Worm (Caenorhabditis elegans): ENCODE data around the gene znf-474.

Gene znf-474

DNA sequence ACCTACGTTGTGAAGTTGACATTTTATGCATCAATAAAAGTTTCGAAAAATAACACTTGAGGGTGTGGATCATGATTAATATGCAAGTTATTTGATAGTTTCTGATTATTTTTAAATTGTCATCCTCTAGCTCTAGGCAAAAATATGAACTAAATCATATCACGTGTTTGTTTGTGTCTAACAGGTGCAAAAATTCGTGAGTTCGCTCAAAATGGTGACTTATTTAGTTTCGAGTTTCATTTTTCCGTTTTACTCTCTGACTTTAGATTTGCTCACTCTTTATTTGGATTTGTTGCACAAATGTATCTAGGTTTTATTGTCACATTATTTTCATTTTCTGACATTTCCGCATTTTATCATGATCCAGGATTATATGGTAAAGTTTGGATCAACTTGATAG lies 31.4 kb upstream of the znf-474 start, which contains the start of gene lgc-16:
Gene lgc-16, plus strand, starts transcription at position 301 of the 400 bp plus-strand sequence.
- no peak for TF ChIP-seq efl-1 (optimal IDR thresholded peaks at IDR 0.05)
- TF ChIP-seq efl-1 (GFP tag; optimal IDR thresholded peaks at IDR 0.05 in 1 of 2), result peak in 1 of 2 experiments; percentile 37
- no peak for TF ChIP-seq lin-39 (tag; optimal IDR thresholded peaks at IDR 0.05)

DNA sequence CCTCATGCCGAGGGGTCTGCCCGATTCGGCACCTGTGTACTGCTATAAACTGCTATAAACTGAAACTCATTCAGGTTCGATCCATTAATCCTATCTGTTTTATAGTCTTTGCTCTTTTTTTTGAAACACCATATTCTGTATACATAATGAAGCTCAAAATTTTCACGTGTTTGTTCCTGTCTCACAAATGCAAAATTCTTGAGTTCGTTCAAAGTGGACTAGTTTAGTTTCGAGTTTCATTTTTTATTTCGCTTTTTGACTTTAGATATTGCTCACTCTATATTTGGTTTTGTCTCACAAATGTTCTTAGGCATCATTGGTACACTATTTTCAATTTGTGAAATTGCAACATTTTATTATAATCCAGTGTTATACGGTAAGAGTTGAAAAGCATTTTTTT lies 28.4 kb upstream of the znf-474 start, which contains the start of gene lgc-17:
Gene lgc-17, plus strand, starts transcription at position 301 of the 400 bp plus-strand sequence.
- TF ChIP-seq mab-9 (GFP tag; IDR thresholded peaks at IDR 0.05) (no peak), lir-3 (tag; optimal IDR thresholded peaks at IDR 0.05; ENCODE audit: poor library complexity) (no peak), C16A3.4 (tag; optimal IDR thresholded peaks at IDR 0.05) (no peak), ceh-88 (GFP tag; IDR thresholded peaks at IDR 0.05) (no peak), zag-1 (tag; optimal IDR thresholded peaks at IDR 0.05) (no peak), xbp-1 (tag; optimal IDR thresholded peaks at IDR 0.05) (no peak), unc-98 (GFP tag; IDR thresholded peaks at IDR 0.05) (no peak), elt-3 (tag; optimal IDR thresholded peaks at IDR 0.05) (no peak), tlp-1 (tag; optimal IDR thresholded peaks at IDR 0.05) (no peak), blmp-1 (tag; optimal IDR thresholded peaks at IDR 0.05) (no peak), ets-5 (GFP tag; IDR thresholded peaks at IDR 0.05) (no peak), ztf-4 (tag; optimal IDR thresholded peaks at IDR 0.05) (no peak), grh-1 (GFP tag; IDR thresholded peaks at IDR 0.05) (no peak), unc-86 (tag; optimal IDR thresholded peaks at IDR 0.05) (no peak), tbx-2 (tag; optimal IDR thresholded peaks at IDR 0.05) (no peak), lin-39 (tag; optimal IDR thresholded peaks at IDR 0.05) (no peak)

DNA sequence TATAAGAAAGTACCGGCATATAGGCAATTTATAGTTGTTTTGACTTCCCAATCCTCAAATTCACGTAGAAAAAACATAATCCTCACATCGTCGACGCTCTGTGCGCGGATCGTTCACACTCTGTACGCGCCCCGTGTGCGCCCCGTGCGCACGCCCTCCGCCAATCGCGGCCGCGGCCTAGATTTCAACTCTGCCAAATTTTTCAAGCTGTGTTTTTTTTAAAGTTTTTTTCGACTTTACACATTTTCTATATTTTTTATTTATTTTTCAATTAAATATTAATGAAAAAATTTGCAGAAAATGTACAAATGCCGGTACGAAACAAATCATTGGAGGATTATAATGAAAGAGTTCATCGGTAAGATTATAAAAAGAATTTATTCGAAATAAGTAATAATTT lies 26.6 kb upstream of the znf-474 start, which contains the start of gene T01H10.11:
Gene T01H10.11, plus strand, starts transcription at position 301 of the 400 bp plus-strand sequence.
- TF ChIP-seq efl-1 (optimal IDR thresholded peaks at IDR 0.05), result no peak
- no peak for TF ChIP-seq efl-1 (GFP tag; optimal IDR thresholded peaks at IDR 0.05 in 1 of 2)
- no peak for TF ChIP-seq elt-3 (tag; optimal IDR thresholded peaks at IDR 0.05)
- no peak for TF ChIP-seq ets-5 (GFP tag; IDR thresholded peaks at IDR 0.05)

DNA sequence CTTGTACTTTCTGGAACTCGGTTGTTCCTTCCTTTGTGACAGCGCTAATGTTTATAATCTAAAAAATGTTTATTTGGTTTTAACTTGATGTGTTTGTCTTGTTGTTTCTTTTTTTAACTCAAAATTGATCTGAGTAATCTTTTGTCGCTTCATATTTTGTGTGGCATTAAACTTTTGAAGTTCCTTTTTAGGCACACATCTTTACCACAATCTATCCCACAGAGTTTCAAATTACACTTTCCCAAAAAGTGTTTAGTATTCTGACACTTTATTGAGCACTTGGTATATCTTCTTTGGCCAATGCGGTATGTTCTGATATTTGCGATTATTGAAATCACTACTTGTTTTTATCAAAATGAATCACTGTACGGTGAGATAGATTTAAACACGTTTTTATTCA lies 24.4 kb upstream of the znf-474 start, which contains the start of gene lgc-18:
Gene lgc-18, plus strand, starts transcription at position 301 of the 400 bp plus-strand sequence.
- no peak for TF ChIP-seq unc-98 (GFP tag; IDR thresholded peaks at IDR 0.05)
- no peak for TF ChIP-seq fkh-8 (tag; optimal IDR thresholded peaks at IDR 0.05)
- TF ChIP-seq fos-1 (tag; optimal IDR thresholded peaks at IDR 0.05), result no peak
- TF ChIP-seq nhr-20 (tag; optimal IDR thresholded peaks at IDR 0.05), result no peak
- TF ChIP-seq hpl-2 (GFP tag; optimal IDR thresholded peaks at IDR 0.05), result no peak
- TF ChIP-seq nhr-90 (tag; optimal IDR thresholded peaks at IDR 0.05; ENCODE audit: poor library complexity), result no peak
- TF ChIP-seq mef-2 (tag; optimal IDR thresholded peaks at IDR 0.05), result no peak
- no peak for TF ChIP-seq F16B12.6 (tag; optimal IDR thresholded peaks at IDR 0.05)
- TF ChIP-seq tlp-1 (tag; optimal IDR thresholded peaks at IDR 0.05), result no peak
- no peak for TF ChIP-seq sup-37 (GFP tag; optimal IDR thresholded peaks at IDR 0.05)
- TF ChIP-seq snpc-4 (tag; optimal IDR thresholded peaks at IDR 0.05), result no peak
- no peak for TF ChIP-seq dsc-1 (tag; optimal IDR thresholded peaks at IDR 0.05)
- no peak for TF ChIP-seq skn-1 (tag; optimal IDR thresholded peaks at IDR 0.05)
- no peak for TF ChIP-seq grh-1 (GFP tag; IDR thresholded peaks at IDR 0.05)
- no peak for TF ChIP-seq ztf-4 (tag; optimal IDR thresholded peaks at IDR 0.05)
- TF ChIP-seq sptf-1 (tag; optimal IDR thresholded peaks at IDR 0.05), result no peak
- no peak for TF ChIP-seq tbx-2 (tag; optimal IDR thresholded peaks at IDR 0.05)
- TF ChIP-seq mep-1 (tag; optimal IDR thresholded peaks at IDR 0.05), result no peak
- TF ChIP-seq hlh-4 (tag; optimal IDR thresholded peaks at IDR 0.05), result no peak

DNA sequence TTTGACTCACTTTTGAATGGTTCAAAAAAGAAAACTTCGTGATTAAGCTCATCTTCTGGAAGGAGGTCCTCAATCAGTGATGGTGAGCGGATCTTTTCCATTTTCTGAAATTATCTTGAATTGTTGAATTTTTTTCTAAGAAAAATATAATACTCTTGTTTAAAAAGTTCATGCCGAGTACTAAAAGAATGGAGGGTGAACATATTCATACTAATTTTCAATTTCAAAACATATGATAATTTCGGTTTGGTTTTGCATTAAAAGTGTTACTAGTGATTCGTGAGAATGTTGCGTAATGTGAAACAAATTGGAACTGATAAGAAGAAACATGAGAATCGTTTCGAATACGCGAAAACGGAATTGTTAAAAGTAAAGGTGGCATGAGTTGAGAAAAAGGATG lies 8.7 kb upstream of the znf-474 start, which contains the start of gene lyst-1:
Gene lyst-1, minus strand, starts transcription at position 101 of the 400 bp plus-strand sequence.
- TF ChIP-seq blmp-1 (tag; optimal IDR thresholded peaks at IDR 0.05), result no peak

DNA sequence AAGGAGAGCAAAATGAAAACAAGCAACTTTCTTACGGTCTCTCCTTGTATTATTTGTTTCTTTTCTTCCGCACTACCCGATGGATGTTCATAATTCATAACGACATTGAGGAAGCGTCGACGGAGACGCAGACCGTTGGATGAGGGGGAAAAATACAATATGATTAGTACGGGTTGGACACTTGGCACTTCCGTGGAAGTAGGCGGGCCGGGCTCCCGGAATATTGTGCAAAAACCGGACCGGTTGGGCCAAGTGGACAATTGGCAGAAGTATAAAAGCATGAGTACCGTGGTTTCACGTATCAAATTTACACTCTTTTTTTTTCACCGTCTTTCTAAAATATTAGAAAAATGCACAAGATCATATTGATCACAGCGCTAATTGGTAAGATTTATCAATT lies 7.2 kb upstream of the znf-474 start, which contains the start of gene M153.3:
Gene M153.3, plus strand, starts transcription at position 301 of the 400 bp plus-strand sequence.
- no peak for TF ChIP-seq nhr-77 (tag; optimal IDR thresholded peaks at IDR 0.05)
- no peak for TF ChIP-seq alr-1 (tag; optimal IDR thresholded peaks at IDR 0.05; ENCODE audit: borderline replicate concordance)
- no peak for TF ChIP-seq pag-3 (tag; optimal IDR thresholded peaks at IDR 0.05; ENCODE audit: borderline replicate concordance, insufficient read depth)
- TF ChIP-seq egl-27 (tag; optimal IDR thresholded peaks at IDR 0.05), result no peak
- no peak for TF ChIP-seq irx-1 (tag; optimal IDR thresholded peaks at IDR 0.05)
- no peak for TF ChIP-seq F16B12.6 (tag; optimal IDR thresholded peaks at IDR 0.05)
- TF ChIP-seq C04F5.9 (tag; optimal IDR thresholded peaks at IDR 0.05), result no peak
- no peak for TF ChIP-seq aly-2 (tag; optimal IDR thresholded peaks at IDR 0.05)
- no peak for TF ChIP-seq dsc-1 (tag; optimal IDR thresholded peaks at IDR 0.05)
- TF ChIP-seq nhr-85 (tag), result no peak
- TF ChIP-seq lin-13 (GFP tag; optimal IDR thresholded peaks at IDR 0.05), result no peak
- TF ChIP-seq unc-86 (tag; optimal IDR thresholded peaks at IDR 0.05), result no peak
- no peak for TF ChIP-seq sptf-1 (tag; optimal IDR thresholded peaks at IDR 0.05)
- no peak for TF ChIP-seq tlp-1 (tag; optimal IDR thresholded peaks at IDR 0.05)
- no peak for TF ChIP-seq unc-98 (GFP tag; IDR thresholded peaks at IDR 0.05)
- TF ChIP-seq ceh-63 (GFP tag; optimal IDR thresholded peaks at IDR 0.05), result no peak
- no peak for TF ChIP-seq ets-5 (GFP tag; IDR thresholded peaks at IDR 0.05)
- TF ChIP-seq zip-4 (GFP tag; optimal IDR thresholded peaks at IDR 0.05), result no peak

Data from whole organism, L1 larva.